Fruit fly (Drosophila melanogaster): Measurements from ENCODE around the gene Jhbp2.

DNA sequence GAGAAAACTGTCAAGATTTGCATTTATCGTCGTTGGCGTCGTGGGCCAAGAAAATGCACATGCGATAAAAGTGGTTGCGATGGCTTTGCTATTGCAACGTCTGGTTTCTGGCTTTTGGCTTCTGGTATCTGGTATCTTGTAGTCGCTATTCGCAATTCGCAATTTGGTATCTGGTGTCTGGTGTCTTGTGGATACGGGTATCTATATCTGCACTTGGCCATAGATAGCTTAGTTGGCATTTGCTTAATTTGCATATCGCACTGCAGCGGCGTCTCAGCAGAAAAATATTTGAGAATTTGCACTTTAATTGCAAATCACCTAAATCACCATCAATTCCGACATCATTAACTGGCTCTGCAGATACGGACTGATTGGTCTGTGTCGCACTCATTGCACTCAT is 39.5 kb upstream of the Jhbp2 start:
- no peak for TF ChIP-seq Mnt (GFP tag; optimal IDR thresholded peaks at IDR 0.05)
- no peak for TF ChIP-seq CG12768 (GFP tag; optimal IDR thresholded peaks at IDR 0.05)
- TF ChIP-seq CG7045 (GFP tag; optimal IDR thresholded peaks at IDR 0.05) = no peak
- TF ChIP-seq CG7101 (tag; optimal IDR thresholded peaks at IDR 0.05) = no peak

Data from whole organism, adult.